Fruit fly (Drosophila melanogaster) whole organism, embryonic: ENCODE results near the gene roq.

Source experiments
- BtbVII ChIP-seq: fragments of 200-800 bp; sonication (Bioruptor generic); optimal IDR thresholded peaks from 3 replicates; lab custom pipeline; 2017; ENCODE audit warnings: missing biosample characterization, mild to moderate bottlenecking, missing genetic modification characterization
- CG10147 ChIP-seq: fragments of 200-800 bp; sonication (Bioruptor generic); optimal IDR thresholded peaks from 2 replicates; lab custom pipeline; 2019; ENCODE audit warnings: missing biosample characterization, mild to moderate bottlenecking, missing genetic modification characterization, moderate library complexity
- CG10267 ChIP-seq: fragments of 200-800 bp; sonication (Bioruptor generic); optimal IDR thresholded peaks from 2 replicates; lab custom pipeline; 2018; ENCODE audit warnings: missing biosample characterization, mild to moderate bottlenecking, missing genetic modification characterization, moderate library complexity
- CG10274 ChIP-seq: fragments of 200-800 bp; sonication (Bioruptor generic); optimal IDR thresholded peaks from 3 replicates; lab custom pipeline; 2017; ENCODE audit warnings: missing biosample characterization, mild to moderate bottlenecking, missing genetic modification characterization
- CG10979 ChIP-seq: fragments of 200-800 bp; sonication (Bioruptor generic); optimal IDR thresholded peaks from 2 replicates; lab custom pipeline; 2018; ENCODE audit warnings: missing biosample characterization, mild to moderate bottlenecking, missing genetic modification characterization, moderate library complexity
- CG12104 ChIP-seq: fragments of 200-800 bp; sonication (Bioruptor generic); optimal IDR thresholded peaks from 3 replicates; lab custom pipeline; 2016; ENCODE audit warnings: missing biosample characterization, missing genetic modification characterization
- CG12391 ChIP-seq: fragments of 200-800 bp; sonication (Bioruptor generic); optimal IDR thresholded peaks from 3 replicates; lab custom pipeline; 2018; ENCODE audit warnings: missing biosample characterization, mild to moderate bottlenecking, missing genetic modification characterization, moderate library complexity
- CG13775 ChIP-seq: fragments of 200-800 bp; sonication (Bioruptor generic); optimal IDR thresholded peaks from 3 replicates; lab custom pipeline; 2017; ENCODE audit warnings: missing biosample characterization, mild to moderate bottlenecking, missing genetic modification characterization
- CG14667 ChIP-seq: fragments of 200-800 bp; sonication (Bioruptor generic); IDR thresholded peaks from 2 replicates; pipeline ENCODE4 v1.3.6; 2022; ENCODE audit warnings: missing biosample characterization, missing genetic modification characterization
- CG15479 ChIP-seq: fragments of 200-800 bp; sonication (Bioruptor generic); optimal IDR thresholded peaks from 3 replicates; lab custom pipeline; 2019; ENCODE audit warnings: missing biosample characterization, mild to moderate bottlenecking, missing genetic modification characterization, moderate library complexity
- CG15601 ChIP-seq: fragments of 200-800 bp; sonication (Bioruptor generic); optimal IDR thresholded peaks from 3 replicates; lab custom pipeline; 2019; ENCODE audit warnings: missing biosample characterization, mild to moderate bottlenecking, missing genetic modification characterization, moderate library complexity
- CG17568 ChIP-seq: fragments of 200-800 bp; sonication (Bioruptor generic); optimal IDR thresholded peaks from 2 replicates; lab custom pipeline; 2018; ENCODE audit warnings: missing biosample characterization, mild to moderate bottlenecking, missing genetic modification characterization, moderate library complexity
- CG18599 ChIP-seq: fragments of 200-800 bp; sonication (Bioruptor generic); optimal IDR thresholded peaks from 3 replicates; lab custom pipeline; 2017; ENCODE audit warnings: missing biosample characterization, missing genetic modification characterization, mild to moderate bottlenecking, moderate library complexity, missing genetic modification reagents
- CG30431 ChIP-seq: fragments of 200-800 bp; sonication (Bioruptor generic); optimal IDR thresholded peaks from 2 replicates; lab custom pipeline; 2017; ENCODE audit warnings: missing biosample characterization, missing genetic modification characterization
- CG4404 ChIP-seq: fragments of 200-800 bp; sonication (Bioruptor generic); IDR thresholded peaks from 2 replicates; pipeline ENCODE4 v1.3.6; 2022; ENCODE audit warnings: missing biosample characterization, missing genetic modification characterization
- CG6683 ChIP-seq: fragments of 200-800 bp; sonication (Bioruptor generic); optimal IDR thresholded peaks from 2 replicates; lab custom pipeline; 2017; ENCODE audit warnings: missing biosample characterization, mild to moderate bottlenecking, missing genetic modification characterization, missing genetic modification reagents
- CG9609 ChIP-seq: fragments of 200-800 bp; sonication (Bioruptor generic); optimal IDR thresholded peaks from 3 replicates; lab custom pipeline; 2016; ENCODE audit warnings: missing biosample characterization, missing genetic modification characterization
- Fer1 ChIP-seq: fragments of 200-800 bp; sonication (Bioruptor generic); optimal IDR thresholded peaks from 2 replicates; lab custom pipeline; 2017; ENCODE audit warnings: missing biosample characterization, mild to moderate bottlenecking, missing genetic modification characterization
- Fer2 ChIP-seq: fragments of 200-800 bp; sonication (Bioruptor generic); optimal IDR thresholded peaks from 2 replicates; lab custom pipeline; 2018; ENCODE audit warnings: missing biosample characterization, mild to moderate bottlenecking, missing genetic modification characterization, moderate library complexity
- HmgD ChIP-seq: fragments of 200-800 bp; sonication (Bioruptor generic); optimal IDR thresholded peaks from 3 replicates; lab custom pipeline; 2016; ENCODE audit warnings: missing biosample characterization, missing genetic modification characterization
- Lim3 ChIP-seq: fragments of 200-800 bp; sonication (Bioruptor generic); IDR thresholded peaks from 2 replicates; pipeline ENCODE4 v1.3.6; 2022; ENCODE audit warnings: missing biosample characterization, missing genetic modification characterization
- Med ChIP-seq: fragments of 200-800 bp; sonication (Bioruptor generic); peaks from one replicate; lab custom pipeline; 2016; ENCODE audit warnings: missing biosample characterization, missing genetic modification characterization, mild to moderate bottlenecking, inconsistent platforms, moderate library complexity
- Mes4 ChIP-seq: fragments of 200-800 bp; sonication (Bioruptor generic); optimal IDR thresholded peaks from 2 replicates; lab custom pipeline; 2016; ENCODE audit warnings: missing biosample characterization, missing genetic modification characterization
- Myb ChIP-seq: fragments of 200-800 bp; sonication (Bioruptor generic); optimal IDR thresholded peaks from 2 replicates; lab custom pipeline; 2016; ENCODE audit warnings: missing biosample characterization, missing genetic modification characterization
- Oli ChIP-seq: fragments of 200-800 bp; sonication (Bioruptor generic); optimal IDR thresholded peaks from 2 replicates; lab custom pipeline; 2018; ENCODE audit warnings: missing biosample characterization, mild to moderate bottlenecking, missing genetic modification characterization, moderate library complexity
- Poxn ChIP-seq: fragments of 200-800 bp; sonication (Bioruptor generic); IDR thresholded peaks from 2 replicates; pipeline ENCODE4 v1.3.6; 2022; ENCODE audit warnings: missing biosample characterization, missing genetic modification characterization
- Scr ChIP-seq: fragments of 200-800 bp; sonication (Bioruptor generic); IDR thresholded peaks from 2 replicates; pipeline ENCODE4 v1.3.6; 2022; ENCODE audit warnings: missing biosample characterization, missing genetic modification characterization; ENCODE audit not compliant: partially characterized antibody
- Sin3A ChIP-seq: fragments of >200 bp; optimal IDR thresholded peaks from 2 replicates; lab custom pipeline; 2018
- Taf1 ChIP-seq: fragments of 200-800 bp; sonication (Bioruptor generic); IDR thresholded peaks from 2 replicates; pipeline ENCODE4 v1.3.6; 2022; ENCODE audit warnings: missing biosample characterization, missing genetic modification characterization
- abd-A ChIP-seq: fragments of 200-800 bp; sonication (Bioruptor generic); optimal IDR thresholded peaks from 3 replicates; lab custom pipeline; 2019; ENCODE audit warnings: missing biosample characterization, mild to moderate bottlenecking, missing genetic modification characterization, moderate library complexity
- ac ChIP-seq: fragments of 200-800 bp; sonication (Bioruptor generic); optimal IDR thresholded peaks from 3 replicates; lab custom pipeline; 2017; ENCODE audit warnings: missing biosample characterization, mild to moderate bottlenecking, missing genetic modification characterization
- ato ChIP-seq: fragments of 200-800 bp; sonication (Bioruptor generic); IDR thresholded peaks from 2 replicates; pipeline ENCODE4 v1.3.6; 2022; ENCODE audit warnings: missing biosample characterization, missing genetic modification characterization; ENCODE audit not compliant: partially characterized antibody
- bigmax ChIP-seq: fragments of 200-800 bp; sonication (Bioruptor generic); optimal IDR thresholded peaks from 2 replicates; lab custom pipeline; 2018; ENCODE audit warnings: missing biosample characterization, mild to moderate bottlenecking, missing genetic modification characterization
- br ChIP-seq: fragments of >200 bp; optimal IDR thresholded peaks from 2 replicates; lab custom pipeline; 2017
- bsh ChIP-seq, 2 experiments: fragments of 200-800 bp; sonication (Bioruptor generic); optimal IDR thresholded peaks; 2 replicates each; lab custom pipeline; 2017 to 2018; ENCODE audit warnings: mild to moderate bottlenecking in 2 of 2, missing biosample characterization in 2 of 2, missing genetic modification characterization in 2 of 2, moderate library complexity in 1 of 2
- croc ChIP-seq: fragments of 200-800 bp; sonication (Bioruptor generic); conservative IDR thresholded peaks from 3 replicates; pipeline ENCODE4 v1.3.6; 2022; ENCODE audit warnings: missing biosample characterization, missing genetic modification characterization
- dimm ChIP-seq: fragments of 200-800 bp; sonication (Bioruptor generic); IDR thresholded peaks from 2 replicates; pipeline ENCODE4 v1.3.6; 2022; ENCODE audit warnings: missing biosample characterization, missing genetic modification characterization
- ems ChIP-seq: fragments of 200-800 bp; sonication (Bioruptor generic); optimal IDR thresholded peaks from 3 replicates; lab custom pipeline; 2016; ENCODE audit warnings: missing biosample characterization, missing genetic modification characterization
- esg ChIP-seq: fragments of 200-800 bp; sonication (Bioruptor generic); conservative IDR thresholded peaks from 2 replicates; pipeline ENCODE4 v1.3.6; 2022; ENCODE audit warnings: missing biosample characterization, missing genetic modification characterization
- fd3F ChIP-seq: fragments of 200-800 bp; sonication (Bioruptor generic); optimal IDR thresholded peaks from 2 replicates; lab custom pipeline; 2018; ENCODE audit warnings: missing biosample characterization, mild to moderate bottlenecking, missing genetic modification characterization, moderate library complexity
- gce ChIP-seq: fragments of 200-800 bp; sonication (Bioruptor generic); IDR thresholded peaks from 3 replicates; pipeline ENCODE4 v1.3.6; 2022; ENCODE audit warnings: missing biosample characterization, missing genetic modification characterization
- gem ChIP-seq: fragments of 200-800 bp; sonication (Bioruptor generic); optimal IDR thresholded peaks from 2 replicates; lab custom pipeline; 2019; ENCODE audit warnings: missing biosample characterization, mild to moderate bottlenecking, missing genetic modification characterization, moderate library complexity
- nom ChIP-seq: fragments of 200-800 bp; sonication (Bioruptor generic); optimal IDR thresholded peaks from 2 replicates; lab custom pipeline; 2017; ENCODE audit warnings: missing biosample characterization, missing genetic modification characterization, mild to moderate bottlenecking, moderate library complexity, missing genetic modification reagents
- pzg ChIP-seq: fragments of 200-800 bp; sonication (Bioruptor generic); optimal IDR thresholded peaks from 3 replicates; lab custom pipeline; 2018; ENCODE audit warnings: missing biosample characterization, mild to moderate bottlenecking, missing genetic modification characterization, moderate library complexity
- row ChIP-seq: fragments of 200-800 bp; sonication (Bioruptor generic); IDR thresholded peaks from 3 replicates; pipeline ENCODE4 v1.3.6; 2022; ENCODE audit warnings: missing biosample characterization, missing genetic modification characterization
- salm ChIP-seq: fragments of 200-800 bp; sonication (Bioruptor generic); optimal IDR thresholded peaks from 2 replicates; lab custom pipeline; 2018; ENCODE audit warnings: missing biosample characterization, mild to moderate bottlenecking, missing genetic modification characterization
- shn ChIP-seq: fragments of 200-800 bp; sonication (Bioruptor generic); optimal IDR thresholded peaks from 3 replicates; lab custom pipeline; 2016; ENCODE audit warnings: missing biosample characterization, missing genetic modification characterization
- sisA ChIP-seq: fragments of 200-800 bp; sonication (Bioruptor generic); IDR thresholded peaks from 2 replicates; pipeline ENCODE4 v1.3.6; 2022; ENCODE audit warnings: missing biosample characterization, missing genetic modification characterization
- slou ChIP-seq: fragments of 200-800 bp; sonication (Bioruptor generic); optimal IDR thresholded peaks from 3 replicates; lab custom pipeline; 2016; ENCODE audit warnings: missing biosample characterization, missing genetic modification characterization
- toy ChIP-seq: fragments of 200-800 bp; sonication (Bioruptor generic); IDR thresholded peaks from 2 replicates; pipeline ENCODE4 v1.3.6; 2022; ENCODE audit warnings: missing biosample characterization, missing genetic modification characterization
- tx ChIP-seq: fragments of 200-800 bp; sonication (Bioruptor generic); optimal IDR thresholded peaks from 2 replicates; lab custom pipeline; 2016; ENCODE audit warnings: missing biosample characterization, missing genetic modification characterization

Gene roq

DNA sequence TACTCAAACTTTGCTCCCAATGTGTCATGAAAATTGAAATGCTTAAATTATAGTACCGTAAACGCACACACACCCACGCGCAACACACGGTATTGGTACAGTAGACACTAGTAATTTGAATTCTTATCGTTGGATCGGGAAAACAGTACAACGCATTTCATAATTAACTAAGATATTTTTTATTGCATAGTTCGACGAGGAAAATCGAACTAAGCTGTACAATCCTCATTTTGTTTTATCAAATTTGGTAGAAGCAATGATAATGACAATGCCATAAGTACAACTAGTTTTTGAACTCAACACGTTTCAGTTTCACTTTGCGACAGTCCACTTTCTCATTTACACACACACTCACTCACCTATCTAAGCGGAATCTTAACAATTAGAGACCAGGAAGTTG, 2.4 kb upstream of the roq start (continued):
- TF ChIP-seq Fer2 (tag; lab: Kevin White, UChicago) (peak; percentile 64), esg (GFP tag; lab: Robert Waterston, UW) (peak; percentile 48; the same call in 1 of the 2 replicates), sisA (GFP tag; lab: Robert Waterston, UW) (peak; percentile 70), Myb (GFP tag; lab: Kevin White, UChicago) (no peak), dimm (GFP tag; lab: Robert Waterston, UW) (no peak), ato (no peak), BtbVII (GFP tag; lab: Kevin White, UChicago) (peak; percentile 81), Fer1 (GFP tag; lab: Kevin White, UChicago) (peak; percentile 74), ems (GFP tag; lab: Kevin White, UChicago) (peak; percentile 60), CG12391 (tag; lab: Kevin White, UChicago) (peak; percentile 62), croc (peak; percentile 38; the same call in 1 of the 3 replicates), Med (GFP tag; lab: Kevin White, UChicago) (peak; percentile 94), slou (GFP tag; lab: Kevin White, UChicago) (no peak), Oli (tag; lab: Kevin White, UChicago) (peak; percentile 72), Taf1 (GFP tag; lab: Robert Waterston, UW) (peak; percentile 53), CG10147 (GFP tag; lab: Kevin White, UChicago) (peak; percentile 60), Mes4 (GFP tag; lab: Kevin White, UChicago) (no peak), CG18599 (GFP tag; lab: Kevin White, UChicago) (no peak), bigmax (GFP tag; lab: Kevin White, UChicago) (no peak), salm (tag; lab: Kevin White, UChicago) (no peak), CG10267 (peak; percentile 60), Poxn (peak; percentile 29; the same call in 1 of the 2 replicates), br (lab: Kevin White, UChicago) (no peak), CG9609 (peak; percentile 50), CG12104 (GFP tag; lab: Kevin White, UChicago) (peak; percentile 53), pzg (GFP tag; lab: Kevin White, UChicago) (no peak), shn (GFP tag; lab: Kevin White, UChicago) (peak; percentile 42), CG13775 (GFP tag; lab: Kevin White, UChicago) (peak; percentile 56), gem (tag; lab: Kevin White, UChicago) (peak; percentile 80), CG15479 (GFP tag; lab: Kevin White, UChicago) (peak; percentile 20), nom (GFP tag; lab: Kevin White, UChicago) (no peak), gce (no peak), CG30431 (GFP tag; lab: Kevin White, UChicago) (no peak), ac (GFP tag; lab: Kevin White, UChicago) (no peak), toy (GFP tag; lab: Robert Waterston, UW) (peak; percentile 60; the same call in 1 of the 2 replicates), Sin3A (lab: Kevin White, UChicago) (no peak), tx (GFP tag; lab: Kevin White, UChicago) (peak; percentile 50), Lim3 (no peak), CG14667 (GFP tag; lab: Robert Waterston, UW) (peak; percentile 44; the same call in 1 of the 2 replicates), row (GFP tag; lab: Robert Waterston, UW) (peak; percentile 92), HmgD (GFP tag; lab: Kevin White, UChicago) (no peak), abd-A (tag; lab: Kevin White, UChicago) (no peak), CG6683 (GFP tag; lab: Kevin White, UChicago) (peak; percentile 28), CG10979 (tag; lab: Kevin White, UChicago) (peak; percentile 67), CG10274 (GFP tag; lab: Kevin White, UChicago) (peak; percentile 45), CG4404 (peak; percentile 22; the same call in 1 of the 2 replicates), fd3F (GFP tag; lab: Kevin White, UChicago) (peak; percentile 64), CG17568 (peak; percentile 29), bsh (GFP tag; optimal IDR thresholded peaks at IDR 0.05; lab: Kevin White, UChicago) (peak in 1 of 2 experiments; percentile 73), CG15601 (peak; percentile 48), Scr (GFP tag; lab: Robert Waterston, UW) (no peak)
